Fruit fly (Drosophila melanogaster): ENCODE results near the gene OXA1L.

OXA1L gene

DNA sequence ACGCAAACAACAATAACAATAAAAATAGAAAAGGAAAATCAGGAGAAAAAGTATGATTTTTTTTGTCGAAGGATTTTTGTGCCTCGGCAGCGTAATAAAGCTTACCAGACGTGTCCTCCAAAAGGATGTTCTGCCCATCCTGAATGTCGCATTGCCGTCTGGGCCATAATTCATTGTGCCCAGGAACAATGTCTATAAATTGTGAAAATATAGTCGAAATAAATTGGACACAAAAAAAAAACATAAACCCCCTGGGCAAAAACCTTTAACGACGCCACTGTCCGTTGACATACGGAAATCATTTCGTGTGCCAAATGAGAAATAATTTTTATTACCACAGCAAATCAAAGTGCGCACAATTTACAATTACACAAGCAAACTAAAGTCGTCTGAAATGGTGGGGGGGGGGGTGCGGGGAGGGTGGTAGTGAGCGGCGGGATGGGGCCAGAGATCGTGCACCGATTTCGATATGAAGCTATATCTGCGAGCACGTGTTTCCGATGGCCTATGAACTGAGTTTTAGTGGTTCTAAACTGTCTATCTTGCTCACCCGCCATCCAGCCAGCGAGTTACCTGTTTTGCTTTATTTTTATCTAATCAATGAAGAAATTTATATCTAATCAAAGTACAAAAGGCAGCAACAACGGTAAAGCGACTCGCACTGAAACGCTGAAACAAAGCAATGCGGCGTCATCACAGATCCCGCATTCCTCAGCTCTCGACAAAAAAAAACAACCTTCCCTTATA lies 19.5 kb downstream of the OXA1L start (continued):
- TF ChIP-seq inv (GFP tag; IDR thresholded peaks at IDR 0.05; ENCODE audit: partially characterized antibody) (no peak), Side (GFP tag; optimal IDR thresholded peaks at IDR 0.05) (no peak), prd (optimal IDR thresholded peaks at IDR 0.05) (no peak), prd (GFP tag; IDR thresholded peaks at IDR 0.05) (peak; percentile 49; the same call in 2 of the 3 replicates), CG8089 (GFP tag; optimal IDR thresholded peaks at IDR 0.05) (no peak), CG2129 (GFP tag; IDR thresholded peaks at IDR 0.05; ENCODE audit: partially characterized antibody) (no peak), Taf1 (GFP tag; IDR thresholded peaks at IDR 0.05) (no peak), CG10366 (GFP tag; IDR thresholded peaks at IDR 0.05) (peak; percentile 16; the same call in 1 of the 2 replicates), CG16815 (GFP tag; optimal IDR thresholded peaks at IDR 0.05) (no peak), corto (GFP tag; optimal IDR thresholded peaks at IDR 0.05) (no peak), gfzf (GFP tag; optimal IDR thresholded peaks at IDR 0.05) (no peak), tup (GFP tag; optimal IDR thresholded peaks at IDR 0.05) (no peak), CG2120 (GFP tag; optimal IDR thresholded peaks at IDR 0.05) (peak; percentile 78), da (GFP tag; optimal IDR thresholded peaks at IDR 0.05) (no peak), CG16779 (GFP tag; IDR thresholded peaks at IDR 0.05) (no peak), Abd-B (GFP tag; optimal IDR thresholded peaks at IDR 0.05) (no peak), CG17361 (GFP tag; IDR thresholded peaks at IDR 0.05) (peak; percentile 42; the same call in 1 of the 3 replicates), CG14050 (GFP tag; IDR thresholded peaks at IDR 0.05) (no peak), usp (GFP tag; optimal IDR thresholded peaks at IDR 0.05) (no peak), CG6683 (GFP tag; optimal IDR thresholded peaks at IDR 0.05) (peak; percentile 14), Hmx (GFP tag; optimal IDR thresholded peaks at IDR 0.05) (no peak), CG7745 (tag; optimal IDR thresholded peaks at IDR 0.05) (no peak), bbx (GFP tag; IDR thresholded peaks at IDR 0.05; ENCODE audit: partially characterized antibody) (no peak), Nf-YB (GFP tag; optimal IDR thresholded peaks at IDR 0.05) (no peak), psq (GFP tag; optimal IDR thresholded peaks at IDR 0.05) (no peak), Hey (tag; optimal IDR thresholded peaks at IDR 0.05) (peak; percentile 3), MTF-1 (GFP tag; optimal IDR thresholded peaks at IDR 0.05; ENCODE audit: borderline replicate concordance) (no peak), CG12659 (GFP tag; optimal IDR thresholded peaks at IDR 0.05) (peak; percentile 26), Med (GFP tag) (peak; percentile 79), Bdp1 (GFP tag; optimal IDR thresholded peaks at IDR 0.05) (no peak), Chrac-16 (GFP tag; optimal IDR thresholded peaks at IDR 0.05) (no peak), CHES-1-like (GFP tag; optimal IDR thresholded peaks at IDR 0.05) (peak; percentile 58), CG1603 (tag; optimal IDR thresholded peaks at IDR 0.05) (no peak), sna (GFP tag; IDR thresholded peaks at IDR 0.05; ENCODE audit: partially characterized antibody) (no peak), Dbx (GFP tag; IDR thresholded peaks at IDR 0.05) (0 out of 3 replicates have a peak, but pooled peaks have one; percentile 53), Ptx1 (GFP tag; IDR thresholded peaks at IDR 0.05) (0 out of 2 replicates have a peak, but pooled peaks have one; percentile 54), Hr51 (GFP tag; optimal IDR thresholded peaks at IDR 0.05) (peak in 1 of 2 experiments; percentile 51), Dip3 (GFP tag; optimal IDR thresholded peaks at IDR 0.05) (peak; percentile 55), oc (tag; optimal IDR thresholded peaks at IDR 0.05) (no peak), E2f1 (GFP tag; IDR thresholded peaks at IDR 0.05) (peak; percentile 26; the same call in 1 of the 2 replicates), sob (GFP tag; IDR thresholded peaks at IDR 0.05) (peak; percentile 28; the same call in 1 of the 2 replicates), D (optimal IDR thresholded peaks at IDR 0.05) (no peak), D (GFP tag; optimal IDR thresholded peaks at IDR 0.05) (no peak), ERR (GFP tag; optimal IDR thresholded peaks at IDR 0.05) (peak; percentile 2), nom (GFP tag; optimal IDR thresholded peaks at IDR 0.05) (no peak), Mrtf (GFP tag; IDR thresholded peaks at IDR 0.05) (peak; percentile 38; the same call in 1 of the 3 replicates), CG11504 (tag; optimal IDR thresholded peaks at IDR 0.05) (peak; percentile 41), al (GFP tag; IDR thresholded peaks at IDR 0.05) (peak; percentile 57; the same call in 1 of the 2 replicates), CG2889 (GFP tag; IDR thresholded peaks at IDR 0.05) (0 out of 3 replicates have a peak, but pooled peaks have one; percentile 36)
